Worm (Caenorhabditis elegans) whole organism, mixed stage, embryonic: ENCODE data around the gene sma-2.

ENCODE experiments used
- blmp-1 ChIP-seq: fragments of 150-350 bp; optimal IDR thresholded peaks from 2 replicates; lab custom pipeline; 2014; ENCODE audit warnings: missing biosample characterization, missing genetic modification characterization
- elt-1 ChIP-seq: sonication (generic microtip); optimal IDR thresholded peaks from 2 replicates; lab custom pipeline; 2017; ENCODE audit warnings: missing genetic modification characterization, mild to moderate bottlenecking, missing compliant biosample characterization, antibody characterized with exemption, moderate library complexity, borderline replicate concordance; ENCODE audit not compliant: insufficient read depth
- elt-3 ChIP-seq: fragments of 150-350 bp; optimal IDR thresholded peaks from 2 replicates; lab custom pipeline; 2014; ENCODE audit warnings: missing biosample characterization, missing genetic modification characterization

- TF ChIP-seq blmp-1 (tag; lab: Kevin White, UChicago) (no peak), elt-1 (tag; lab: Kevin White, UChicago) (no peak), elt-3 (tag; lab: Kevin White, UChicago) (no peak)
Measured at ce11 chrIII:8766467-8766866, 17.0 kb downstream of the sma-2 start.
